Fruit fly (Drosophila melanogaster): Measurements from ENCODE around the gene Mpp6.
A peak's percentile ranks its signal among the peaks of the same experiment; 100 is the strongest.

Gene Mpp6

dm6 chr2L:21107651-21108489, 48.2 kb upstream of the Mpp6 start (continued):
- TF ChIP-seq CG31365 (tag; optimal IDR thresholded peaks at IDR 0.05): no peak
- TF ChIP-seq dan (GFP tag; IDR thresholded peaks at IDR 0.05): no peak
- peak; percentile 20 for TF ChIP-seq Fer1 (GFP tag; optimal IDR thresholded peaks at IDR 0.05)
- no peak for TF ChIP-seq Drgx (GFP tag; IDR thresholded peaks at IDR 0.05)
- no peak; the same call in 2 of the 3 replicates for TF ChIP-seq CG16813 (GFP tag; IDR thresholded peaks at IDR 0.05; ENCODE audit: partially characterized antibody)
- no peak for TF ChIP-seq Six4 (GFP tag; optimal IDR thresholded peaks at IDR 0.05)
- no peak for TF ChIP-seq schlank (tag; optimal IDR thresholded peaks at IDR 0.05)
- TF ChIP-seq amos (GFP tag; IDR thresholded peaks at IDR 0.05; ENCODE audit: partially characterized antibody): no peak
- TF ChIP-seq Dref (GFP tag; IDR thresholded peaks at IDR 0.05): no peak
- no peak for TF ChIP-seq CG15011 (GFP tag; optimal IDR thresholded peaks at IDR 0.05)
- no peak for TF ChIP-seq Oli (tag; optimal IDR thresholded peaks at IDR 0.05)
- no peak for TF ChIP-seq CG32767 (GFP tag; IDR thresholded peaks at IDR 0.05)
- TF ChIP-seq Meics (GFP tag; optimal IDR thresholded peaks at IDR 0.05): no peak
- no peak for TF ChIP-seq cas (GFP tag; IDR thresholded peaks at IDR 0.05)
- TF ChIP-seq Eip74EF (GFP tag; optimal IDR thresholded peaks at IDR 0.05): no peak
- peak; percentile 21 for TF ChIP-seq Deaf1 (tag; optimal IDR thresholded peaks at IDR 0.05)
- no peak for TF ChIP-seq CG17829 (tag; optimal IDR thresholded peaks at IDR 0.05)
- no peak for TF ChIP-seq CG14667 (GFP tag; IDR thresholded peaks at IDR 0.05)
- no peak for TF ChIP-seq CG2202 (tag; optimal IDR thresholded peaks at IDR 0.05)
- no peak for TF ChIP-seq ERR (GFP tag; optimal IDR thresholded peaks at IDR 0.05)
- TF ChIP-seq wor (GFP tag; IDR thresholded peaks at IDR 0.05): no peak
- no peak for TF ChIP-seq Dbx (GFP tag; IDR thresholded peaks at IDR 0.05)
- TF ChIP-seq Optix (GFP tag; IDR thresholded peaks at IDR 0.05): no peak
- TF ChIP-seq corto (GFP tag; optimal IDR thresholded peaks at IDR 0.05): no peak
- peak; percentile 31 for TF ChIP-seq HHEX (GFP tag; optimal IDR thresholded peaks at IDR 0.05)
- TF ChIP-seq CG4707 (GFP tag; optimal IDR thresholded peaks at IDR 0.05): no peak
- TF ChIP-seq grn (GFP tag; optimal IDR thresholded peaks at IDR 0.05): no peak
- TF ChIP-seq croc (GFP tag; conservative IDR thresholded peaks at IDR 0.05): no peak
- TF ChIP-seq CG8765 (GFP tag; IDR thresholded peaks at IDR 0.05): no peak
- TF ChIP-seq ham (GFP tag; IDR thresholded peaks at IDR 0.05): no peak
- TF ChIP-seq az2 (GFP tag; optimal IDR thresholded peaks at IDR 0.05): no peak
- TF ChIP-seq CG9215 (GFP tag; IDR thresholded peaks at IDR 0.05): no peak
- peak; percentile 43 for TF ChIP-seq BEAF-32 (GFP tag; optimal IDR thresholded peaks at IDR 0.05)
- no peak for TF ChIP-seq gsb (GFP tag; IDR thresholded peaks at IDR 0.05)
- no peak for TF ChIP-seq gro (GFP tag; optimal IDR thresholded peaks at IDR 0.05)
- no peak for TF ChIP-seq CG15073 (GFP tag; optimal IDR thresholded peaks at IDR 0.05)
- TF ChIP-seq CG4854 (GFP tag; optimal IDR thresholded peaks at IDR 0.05): no peak
- no peak for TF ChIP-seq CG5180 (GFP tag; optimal IDR thresholded peaks at IDR 0.05)
- no peak for TF ChIP-seq CG18599 (GFP tag; optimal IDR thresholded peaks at IDR 0.05)
- TF ChIP-seq insv (GFP tag; optimal IDR thresholded peaks at IDR 0.05): no peak
- no peak for TF ChIP-seq CG11696 (GFP tag; IDR thresholded peaks at IDR 0.05)
- no peak for TF ChIP-seq Hsf (GFP tag; optimal IDR thresholded peaks at IDR 0.05)
- TF ChIP-seq CG1647 (GFP tag; optimal IDR thresholded peaks at IDR 0.05): no peak
- no peak for TF ChIP-seq eve (GFP tag; optimal IDR thresholded peaks at IDR 0.05)
- TF ChIP-seq CG16863 (GFP tag; optimal IDR thresholded peaks at IDR 0.05): no peak
- no peak for TF ChIP-seq Dek (tag; optimal IDR thresholded peaks at IDR 0.05)
- TF ChIP-seq CG6175 (GFP tag; IDR thresholded peaks at IDR 0.05): no peak
- no peak for TF ChIP-seq jigr1 (GFP tag; IDR thresholded peaks at IDR 0.05)
- TF ChIP-seq dm (GFP tag; optimal IDR thresholded peaks at IDR 0.05): no peak
- no peak for TF ChIP-seq bcd (GFP tag; optimal IDR thresholded peaks at IDR 0.05)
